Fruit fly (Drosophila melanogaster): ENCODE data around the gene Ostgamma.

DNA sequence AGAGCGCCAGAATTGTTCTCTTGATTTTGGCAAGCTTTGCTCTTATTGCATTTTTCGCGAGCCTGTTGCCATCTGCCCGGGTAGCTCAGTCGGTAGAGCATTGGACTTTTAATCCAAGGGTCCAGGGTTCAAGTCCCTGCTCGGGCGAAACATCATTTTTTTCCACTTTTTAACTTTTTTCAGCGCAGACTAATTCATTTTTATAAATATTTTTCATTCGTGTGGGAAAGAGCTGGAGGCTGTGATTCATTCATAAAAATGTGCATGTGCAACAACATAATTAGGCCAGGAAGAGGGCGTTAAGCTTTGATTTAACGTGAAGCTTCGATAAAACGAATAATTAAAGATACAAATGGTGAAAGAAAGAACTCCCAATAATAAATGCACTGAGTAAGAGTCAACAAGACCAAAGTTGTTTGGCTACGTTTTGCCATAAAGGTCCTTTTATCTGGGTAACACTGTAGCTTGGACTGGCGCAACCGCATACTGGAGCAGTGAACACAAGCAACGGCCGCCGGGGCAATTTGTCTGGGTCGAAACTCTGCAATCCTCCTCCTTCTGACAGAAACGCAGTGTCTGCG lies 17.2 kb downstream of the Ostgamma start:
- TF ChIP-seq CG8478 (optimal IDR thresholded peaks at IDR 0.05) (no peak), psq (optimal IDR thresholded peaks at IDR 0.05) (no peak), usp (GFP tag; optimal IDR thresholded peaks at IDR 0.05) (no peak), Dll (optimal IDR thresholded peaks at IDR 0.05) (no peak)

Measured in whole organism.